Fruit fly (Drosophila melanogaster) whole organism, pupa: Measurements from ENCODE around the gene SkpC.

Source experiments
- CG13204 ChIP-seq: fragments of 200-800 bp; sonication (Bioruptor generic); optimal IDR thresholded peaks from 2 replicates; lab custom pipeline; 2018; ENCODE audit warnings: missing biosample characterization, mild to moderate bottlenecking, missing genetic modification characterization, moderate library complexity
- CG14655 ChIP-seq: fragments of 200-800 bp; sonication (Bioruptor generic); optimal IDR thresholded peaks from 3 replicates; lab custom pipeline; 2017; ENCODE audit warnings: mild to moderate bottlenecking, missing biosample characterization, missing genetic modification reagents, missing genetic modification characterization
- CG15710 ChIP-seq: fragments of 200-800 bp; sonication (Bioruptor generic); optimal IDR thresholded peaks from 2 replicates; lab custom pipeline; 2018; ENCODE audit warnings: missing biosample characterization, mild to moderate bottlenecking, missing genetic modification characterization, moderate library complexity
- CG17806 ChIP-seq: fragments of 200-800 bp; sonication (Bioruptor generic); optimal IDR thresholded peaks from 2 replicates; lab custom pipeline; 2018; ENCODE audit warnings: missing biosample characterization, mild to moderate bottlenecking, missing genetic modification characterization, moderate library complexity
- CG34367 ChIP-seq: fragments of 200-800 bp; sonication (Bioruptor generic); optimal IDR thresholded peaks from 2 replicates; lab custom pipeline; 2018; ENCODE audit warnings: missing biosample characterization, mild to moderate bottlenecking, missing genetic modification characterization
- CG4496 ChIP-seq: fragments of 200-800 bp; sonication (Bioruptor generic); IDR thresholded peaks from 3 replicates; pipeline ENCODE4 v1.3.6; 2022; ENCODE audit warnings: missing biosample characterization, missing genetic modification characterization
- CG8159 ChIP-seq: fragments of 200-800 bp; sonication (Bioruptor generic); optimal IDR thresholded peaks from 3 replicates; lab custom pipeline; 2018; ENCODE audit warnings: missing biosample characterization, mild to moderate bottlenecking, missing genetic modification characterization, moderate library complexity
- CG9948 ChIP-seq: fragments of 200-800 bp; sonication (Bioruptor generic); optimal IDR thresholded peaks from 2 replicates; lab custom pipeline; 2018; ENCODE audit warnings: missing biosample characterization, mild to moderate bottlenecking, missing genetic modification characterization, moderate library complexity
- EcR ChIP-seq: fragments of 200-800 bp; sonication (Bioruptor generic); optimal IDR thresholded peaks from 3 replicates; lab custom pipeline; 2019; ENCODE audit warnings: missing biosample characterization, missing genetic modification characterization, mild to moderate bottlenecking, moderate library complexity, missing genetic modification reagents
- Ets98B ChIP-seq: fragments of 200-800 bp; sonication (Bioruptor generic); IDR thresholded peaks from 2 replicates; pipeline ENCODE4 v1.3.6; 2022; ENCODE audit warnings: missing biosample characterization, missing genetic modification characterization
- Pif1B ChIP-seq: fragments of 200-800 bp; sonication (Bioruptor generic); optimal IDR thresholded peaks from 3 replicates; lab custom pipeline; 2016; ENCODE audit warnings: missing biosample characterization, missing genetic modification characterization

- TF ChIP-seq CG15710 (tag; lab: Kevin White, UChicago) (no peak), CG17806 (tag; lab: Kevin White, UChicago) (no peak), Pif1B (no peak), EcR (GFP tag; lab: Kevin White, UChicago) (no peak), CG13204 (GFP tag; lab: Kevin White, UChicago) (no peak), CG4496 (GFP tag; lab: Robert Waterston, UW) (no peak), CG14655 (GFP tag; lab: Kevin White, UChicago) (no peak), CG34367 (tag; lab: Kevin White, UChicago) (no peak), Ets98B (no peak), CG8159 (no peak), CG9948 (tag; lab: Kevin White, UChicago) (no peak)
These were observed 20.1 kb upstream of the SkpC start for dm6 chrX:19795808-19796207.
